Worm (Caenorhabditis elegans) whole organism, dauer: Measurements from ENCODE around the gene Y17G9B.5.
"Not testable (repeated sequence)": the region's sequence is repeated elsewhere in the genome, so short reads cannot be mapped to it uniquely, and the experiment has no call there.

ENCODE experiments used
- unc-62 ChIP-seq: sonication (generic microtip); optimal IDR thresholded peaks from 2 replicates; lab custom pipeline; 2017; ENCODE audit warnings: missing biosample characterization, missing genetic modification reagents, missing genetic modification characterization

Y17G9B.5 gene

DNA sequence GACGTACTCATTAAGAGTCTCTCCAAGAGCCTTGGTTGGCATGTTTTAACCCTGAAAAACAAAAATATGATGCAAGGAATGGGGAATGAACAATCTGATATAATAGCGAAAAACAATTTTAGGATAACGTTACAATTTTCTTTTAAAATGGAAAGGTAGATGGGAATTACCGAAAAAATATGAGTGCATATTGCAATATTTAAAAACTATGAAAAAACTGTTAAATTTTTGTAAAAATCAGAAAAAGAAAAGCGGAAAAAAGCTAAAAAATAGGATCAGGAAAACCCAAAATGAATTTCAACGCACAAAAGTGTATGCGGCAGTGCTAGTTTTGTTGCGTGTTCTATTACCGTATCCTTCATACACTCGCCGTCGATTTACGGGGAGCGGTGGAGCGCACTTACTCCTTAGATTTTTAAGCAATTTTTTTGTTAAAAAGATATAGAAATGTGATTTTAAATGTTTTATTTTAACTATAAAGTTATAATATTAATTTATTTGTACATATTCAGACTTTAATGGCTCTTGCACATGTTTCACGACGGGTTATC, at the start of gene Y17G9B.5, which contains the start of gene rpl-20:
Y17G9B.5 (plus strand) TSS at position 513 of the 551 bp plus-strand sequence.
rpl-20 (minus strand) TSS at position 51 of the 551 bp plus-strand sequence.
- TF ChIP-seq unc-62 (GFP tag; lab: Kevin White, UChicago) = peak; percentile 61

DNA sequence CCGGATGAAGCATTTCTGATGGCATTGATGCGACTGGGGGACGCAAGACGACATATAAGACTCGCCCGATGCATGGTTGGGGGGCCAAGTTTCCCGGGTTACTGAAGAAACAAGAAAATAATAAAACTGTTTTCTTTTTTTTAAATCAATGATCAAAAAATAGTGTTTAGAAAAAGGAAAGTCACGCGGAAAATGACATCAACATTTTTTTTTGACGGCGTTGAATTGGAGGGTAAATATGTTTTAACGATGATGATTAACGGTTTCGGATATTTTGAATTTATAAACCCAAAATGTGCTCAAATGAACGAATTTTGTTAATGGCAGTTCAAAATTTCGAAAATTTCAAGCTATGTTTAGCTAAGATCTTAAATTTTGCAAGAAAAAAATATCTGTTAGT, 46.1 kb upstream of the Y17G9B.5 start, which contains the start of gene ogdh-1:
ogdh-1 (minus strand) TSS at position 101 of the 400 bp plus-strand sequence.
- no peak for TF ChIP-seq unc-62 (GFP tag; lab: Kevin White, UChicago)

DNA sequence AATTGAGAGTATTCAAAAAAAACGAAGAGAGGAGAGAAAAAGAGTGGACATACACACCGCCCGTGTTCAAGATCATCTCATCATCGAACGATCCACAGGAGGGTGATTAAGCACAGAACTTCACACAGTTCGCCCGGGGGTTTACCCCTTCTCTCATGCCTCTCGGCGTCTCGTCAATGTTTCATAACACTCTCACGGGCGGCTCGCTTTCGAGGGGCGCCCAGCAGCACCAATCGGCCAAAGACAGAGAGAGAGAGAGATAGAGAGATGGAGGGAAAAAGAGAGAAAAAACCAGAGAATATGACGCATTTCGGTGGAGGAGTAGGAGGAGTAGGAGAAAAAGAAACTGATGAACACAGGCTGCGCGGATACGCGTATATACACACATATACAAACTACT, 44.9 kb upstream of the Y17G9B.5 start:
- no peak for TF ChIP-seq unc-62 (GFP tag; lab: Kevin White, UChicago)

ce11 chrIV:4705922-4706321, 44.1 kb upstream of the Y17G9B.5 start:
- TF ChIP-seq unc-62 (GFP tag; lab: Kevin White, UChicago) = no peak

- TF ChIP-seq unc-62 (GFP tag; lab: Kevin White, UChicago) = no peak
These were observed 39.6 kb upstream of the Y17G9B.5 start, which contains the start of gene cif-1 for ce11 chrIV:4710459-4710858. TSS of gene cif-1 (minus strand) at chrIV:4710755.

- TF ChIP-seq unc-62 (GFP tag; lab: Kevin White, UChicago) = no peak
These were observed 37.7 kb upstream of the Y17G9B.5 start, which contains the start of gene yars-2 for ce11 chrIV:4712376-4712775. TSS of gene yars-2 (minus strand) at chrIV:4712624.

DNA sequence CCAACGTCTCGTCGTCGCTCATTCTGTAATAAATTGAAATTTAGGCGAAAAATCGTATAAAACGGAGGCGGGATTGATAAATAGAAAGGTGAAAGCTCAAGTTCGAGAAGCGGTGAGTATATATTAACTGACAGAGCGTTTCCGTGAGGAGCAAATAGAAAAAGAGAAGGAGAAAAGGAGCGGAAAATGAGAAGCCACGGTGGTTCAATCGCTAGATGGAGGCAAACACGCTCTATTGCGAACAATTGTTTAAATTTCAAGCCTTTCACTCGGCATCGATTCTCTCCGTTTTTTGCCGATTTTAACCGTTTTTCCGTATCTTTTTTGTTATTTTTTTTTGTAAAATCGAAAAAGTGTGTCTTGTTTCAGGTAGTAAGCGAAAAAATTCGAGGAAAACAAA, 34.3 kb upstream of the Y17G9B.5 start, which contains the start of gene miro-1:
miro-1 (minus strand) TSS at position 23 of the 400 bp plus-strand sequence.
- not testable (repeated sequence) for TF ChIP-seq unc-62 (GFP tag; lab: Kevin White, UChicago)

ce11 chrIV:4723687-4724086, 26.4 kb upstream of the Y17G9B.5 start:
- TF ChIP-seq unc-62 (GFP tag; lab: Kevin White, UChicago) = no peak

DNA sequence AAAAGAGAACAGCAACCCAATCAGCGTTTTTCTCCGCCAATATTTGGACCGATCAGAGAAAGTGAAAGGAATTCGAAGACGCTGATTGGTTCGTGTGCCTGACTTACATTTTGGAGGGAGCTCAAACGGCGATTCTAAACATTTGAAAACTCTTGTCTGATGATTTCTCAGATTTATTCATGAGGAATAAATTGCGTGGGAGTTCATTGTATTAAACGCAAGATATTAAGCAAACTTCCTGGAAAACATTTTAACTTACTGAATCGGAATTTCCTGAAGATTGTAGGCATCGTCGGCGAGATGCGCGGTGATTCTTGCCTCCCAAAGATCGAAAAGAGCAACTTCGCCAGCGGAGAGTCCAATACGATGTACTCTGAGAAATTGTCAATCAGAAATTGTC, 25.5 kb upstream of the Y17G9B.5 start, which contains the start of gene K08F11.1:
K08F11.1 (plus strand) TSS at position 301 of the 400 bp plus-strand sequence.
- TF ChIP-seq unc-62 (GFP tag; lab: Kevin White, UChicago) = no peak

- TF ChIP-seq unc-62 (GFP tag; lab: Kevin White, UChicago) = no peak
These were observed 12.8 kb upstream of the Y17G9B.5 start, which contains the start of gene fbxb-78 for ce11 chrIV:4737258-4737657. TSS of gene fbxb-78 (plus strand) at chrIV:4737558.

- no peak for TF ChIP-seq unc-62 (GFP tag; lab: Kevin White, UChicago)
These were observed 7.6 kb upstream of the Y17G9B.5 start for ce11 chrIV:4742480-4742879.

ce11 chrIV:4744167-4744566, 5.9 kb upstream of the Y17G9B.5 start, which contains the start of gene hoe-1:
TSS of gene hoe-1 (minus strand) at chrIV:4744267.
- TF ChIP-seq unc-62 (GFP tag; lab: Kevin White, UChicago) = no peak

- TF ChIP-seq unc-62 (GFP tag; lab: Kevin White, UChicago) = no peak
These were observed 4.6 kb upstream of the Y17G9B.5 start, which contains the start of gene timm-17B.1 for ce11 chrIV:4745422-4745821. TSS of gene timm-17B.1 (minus strand) at chrIV:4745492.

- no peak for TF ChIP-seq unc-62 (GFP tag; lab: Kevin White, UChicago)
These were observed 2.5 kb upstream of the Y17G9B.5 start, which contains the start of gene tctn-1 for ce11 chrIV:4747553-4747952. TSS of gene tctn-1 (minus strand) at chrIV:4747832.

DNA sequence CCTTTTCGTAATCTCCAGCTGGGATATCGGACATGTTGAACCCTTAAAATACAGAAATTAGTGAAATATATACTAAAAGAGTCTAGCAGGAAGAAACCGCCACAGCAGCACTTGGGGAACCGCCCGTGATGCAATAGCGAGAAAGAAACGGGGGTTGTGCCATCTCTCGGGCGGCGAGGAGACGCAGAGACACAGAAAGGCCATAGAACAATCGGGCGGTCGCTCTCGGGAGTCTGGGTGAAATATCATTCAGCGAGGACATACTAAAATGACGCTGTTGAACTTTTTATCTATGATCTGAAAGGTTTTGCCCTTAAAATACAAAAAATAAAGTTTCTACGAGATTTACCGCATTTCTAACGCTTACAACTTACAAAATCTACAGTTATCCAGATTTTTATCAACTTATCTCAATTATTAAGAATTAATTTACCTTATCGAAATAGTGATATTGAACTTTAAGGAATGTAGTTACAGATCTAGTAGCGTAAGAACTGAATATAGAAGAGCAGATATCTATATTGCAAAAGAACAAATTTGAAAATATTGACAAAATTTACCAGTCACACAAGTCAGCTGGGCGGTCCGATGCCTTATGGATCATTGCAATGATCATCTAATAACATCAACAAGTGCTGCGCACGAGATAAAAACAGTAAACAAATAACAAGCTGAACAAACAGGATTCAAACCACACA, 1.5 kb upstream of the Y17G9B.5 start, which contains the start of gene cyc-2.1:
cyc-2.1 (minus strand) TSS at position 605 of the 698 bp plus-strand sequence.
- TF ChIP-seq unc-62 (GFP tag; lab: Kevin White, UChicago) = no peak

DNA sequence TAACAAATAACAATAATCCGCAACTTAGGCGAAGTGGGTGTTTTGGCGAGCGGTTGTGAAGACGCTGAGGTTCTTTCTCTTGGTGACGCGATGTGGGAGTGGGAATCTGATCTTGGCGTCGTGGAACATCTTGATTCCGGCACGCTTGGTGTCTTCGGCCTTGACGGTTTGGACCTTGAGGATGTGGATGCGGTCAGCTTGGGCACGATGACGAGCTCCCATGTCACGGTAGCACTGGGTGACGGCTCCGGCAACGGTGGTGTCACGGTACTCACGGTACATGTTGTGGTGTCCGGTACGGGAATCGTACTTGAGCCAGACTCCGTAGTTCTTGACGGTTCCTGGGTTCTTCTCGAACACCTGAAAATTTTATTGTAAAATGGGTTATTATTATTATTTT, 885 bp upstream of the Y17G9B.5 start:
- no peak for TF ChIP-seq unc-62 (GFP tag; lab: Kevin White, UChicago)
